Worm (Caenorhabditis elegans) whole organism, young adult: ENCODE measurements around the gene zfp-3.

ENCODE experiments used
- bed-2 ChIP-seq: fragments of 200-800 bp; sonication (Bioruptor generic); IDR thresholded peaks from 2 replicates; pipeline ENCODE4 v1.3.6; 2022; ENCODE audit warnings: missing genetic modification reagents, missing genetic modification characterization, missing compliant biosample characterization
- efl-1 ChIP-seq: fragments of 150-350 bp; optimal IDR thresholded peaks from 2 replicates; lab custom pipeline; 2014; ENCODE audit warnings: missing biosample characterization, missing genetic modification reagents, missing genetic modification characterization
- egl-18 ChIP-seq: fragments of 200-800 bp; sonication (Bioruptor generic); IDR thresholded peaks from 2 replicates; pipeline ENCODE4 v1.3.6; 2022; ENCODE audit warnings: missing genetic modification reagents, missing genetic modification characterization, missing compliant biosample characterization
- hlh-12 ChIP-seq: sonication (generic microtip); optimal IDR thresholded peaks from 2 replicates; lab custom pipeline; 2016; ENCODE audit warnings: missing genetic modification characterization, missing compliant biosample characterization
- hmg-1.2 ChIP-seq: fragments of 200-800 bp; sonication (Bioruptor generic); IDR thresholded peaks from 2 replicates; pipeline ENCODE4 v1.3.6; 2022; ENCODE audit warnings: missing genetic modification reagents, missing genetic modification characterization, missing compliant biosample characterization
- hrde-1 ChIP-seq: sonication (generic microtip); optimal IDR thresholded peaks from 2 replicates; lab custom pipeline; 2016; ENCODE audit warnings: missing genetic modification characterization, mild to moderate bottlenecking, missing compliant biosample characterization, moderate library complexity, missing genotype, missing genetic modification reagents, borderline replicate concordance
- lin-35 ChIP-seq, 3 experiments: fragments of 150-350 bp in 2 of 3; sonication (generic microtip) in 1 of 3; optimal IDR thresholded peaks; 2 replicates each; lab custom pipeline; 2014 to 2018; ENCODE audit warnings: missing biosample characterization in 3 of 3, missing genetic modification characterization in 3 of 3, missing genetic modification reagents in 3 of 3
- mes-4 ChIP-seq: sonication (generic microtip); optimal IDR thresholded peaks from 2 replicates; lab custom pipeline; 2016; ENCODE audit warnings: missing genotype, missing genetic modification characterization, missing compliant biosample characterization
- nhr-90 ChIP-seq: sonication (generic microtip); optimal IDR thresholded peaks from 2 replicates; lab custom pipeline; 2016; ENCODE audit warnings: missing genotype, mild to moderate bottlenecking, missing genetic modification characterization, missing compliant biosample characterization

DNA sequence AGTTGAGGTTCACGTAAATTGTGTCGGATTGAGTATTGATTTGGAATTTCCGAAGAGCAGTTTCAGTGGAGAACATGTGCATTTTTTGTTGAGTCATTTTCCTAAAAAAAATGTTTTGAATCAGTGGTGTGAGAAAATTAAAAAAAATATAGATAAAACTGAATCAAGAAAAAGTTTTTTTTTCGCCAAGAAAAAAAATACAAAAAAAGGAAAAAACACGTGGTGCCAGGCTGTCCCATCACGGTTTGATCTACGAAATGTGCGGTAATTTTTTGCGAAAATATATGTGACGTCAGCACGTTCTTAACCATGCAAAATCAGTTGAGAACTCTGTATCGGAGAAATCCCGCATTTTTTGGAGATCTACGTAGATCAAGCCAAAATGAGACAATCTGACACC is 52.6 kb downstream of the zfp-3 start, which contains the start of gene F56C3.9:
- TF ChIP-seq hlh-12 (tag; lab: Kevin White, UChicago) (no peak), hrde-1 (tag; lab: Kevin White, UChicago) (no peak), egl-18 (GFP tag; lab: Robert Waterston, UW) (no peak), nhr-90 (no peak), hmg-1.2 (GFP tag; lab: Robert Waterston, UW) (no peak), lin-35 (GFP tag; optimal IDR thresholded peaks at IDR 0.05; lab: Kevin White, UChicago) (no peak), bed-2 (GFP tag; lab: Robert Waterston, UW) (no peak), mes-4 (tag; lab: Kevin White, UChicago) (no peak), efl-1 (GFP tag; lab: Kevin White, UChicago) (no peak)
